Fruit fly (Drosophila melanogaster): ENCODE measurements around the gene Surf4.
A peak's percentile ranks its signal among the peaks of the same experiment; 100 is the strongest.

Gene Surf4

DNA sequence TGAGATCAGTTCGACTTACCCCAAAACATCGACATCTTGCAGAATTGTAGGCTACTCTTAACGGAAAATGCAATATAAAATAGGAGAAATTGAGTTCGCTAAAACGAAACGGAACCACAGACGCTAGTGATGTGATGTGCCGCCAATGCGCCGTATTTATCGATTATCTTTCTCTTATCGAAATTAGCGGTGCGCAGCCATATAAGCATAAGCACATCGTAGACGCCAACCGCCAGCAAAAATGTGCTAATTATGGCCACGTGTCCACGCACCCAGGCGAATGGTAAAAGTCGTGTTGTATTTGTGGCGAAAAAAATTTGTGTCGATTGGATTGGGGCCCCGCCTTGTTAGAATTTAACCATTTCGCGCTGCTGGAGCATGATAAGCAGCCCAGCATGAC is 13.0 kb downstream of the Surf4 start, which contains the start of the genes Fkbp39 and Cyfip (continued):
- TF ChIP-seq ind (GFP tag; optimal IDR thresholded peaks at IDR 0.05) (peak; percentile 25), Spps (tag; optimal IDR thresholded peaks at IDR 0.05) (no peak), CG10462 (GFP tag; optimal IDR thresholded peaks at IDR 0.05) (no peak), CG10209 (GFP tag; optimal IDR thresholded peaks at IDR 0.05) (no peak), CG12391 (tag; optimal IDR thresholded peaks at IDR 0.05) (peak; percentile 64), Trl (optimal IDR thresholded peaks at IDR 0.05) (no peak), Trl (GFP tag; optimal IDR thresholded peaks at IDR 0.05) (peak; percentile 74), jing (GFP tag; optimal IDR thresholded peaks at IDR 0.05) (no peak), Usf (GFP tag; optimal IDR thresholded peaks at IDR 0.05) (no peak), CG15073 (GFP tag; optimal IDR thresholded peaks at IDR 0.05) (no peak), crc (GFP tag; optimal IDR thresholded peaks at IDR 0.05) (no peak), row (GFP tag; IDR thresholded peaks at IDR 0.05) (peak; percentile 44; the same call in 2 of the 3 replicates), odd (GFP tag; optimal IDR thresholded peaks at IDR 0.05) (no peak), Eip74EF (GFP tag; optimal IDR thresholded peaks at IDR 0.05) (no peak), psq (GFP tag; optimal IDR thresholded peaks at IDR 0.05) (no peak), CG3838 (GFP tag; optimal IDR thresholded peaks at IDR 0.05) (no peak), CG11695 (GFP tag; IDR thresholded peaks at IDR 0.05) (no peak), CG17359 (tag; optimal IDR thresholded peaks at IDR 0.05) (peak; percentile 21), onecut (GFP tag; IDR thresholded peaks at IDR 0.05) (peak; percentile 46), btn (GFP tag; optimal IDR thresholded peaks at IDR 0.05) (no peak), CG15479 (GFP tag; optimal IDR thresholded peaks at IDR 0.05) (no peak), sens-2 (GFP tag; IDR thresholded peaks at IDR 0.05) (no peak), CG32767 (GFP tag; IDR thresholded peaks at IDR 0.05) (peak; percentile 31; the same call in 1 of the 2 replicates), CG3726 (GFP tag; IDR thresholded peaks at IDR 0.05) (no peak), CG14710 (tag; optimal IDR thresholded peaks at IDR 0.05) (peak; percentile 75), CG13894 (tag; optimal IDR thresholded peaks at IDR 0.05) (no peak), nom (GFP tag; optimal IDR thresholded peaks at IDR 0.05) (no peak), cato (GFP tag; optimal IDR thresholded peaks at IDR 0.05; ENCODE audit: borderline replicate concordance) (no peak), CG4424 (GFP tag; optimal IDR thresholded peaks at IDR 0.05) (no peak), B-H2 (GFP tag; optimal IDR thresholded peaks at IDR 0.05) (peak; percentile 77), CG15514 (GFP tag; optimal IDR thresholded peaks at IDR 0.05) (peak; percentile 97), Max (GFP tag; optimal IDR thresholded peaks at IDR 0.05) (peak; percentile 54), CG18599 (GFP tag; optimal IDR thresholded peaks at IDR 0.05) (no peak), CG5245 (GFP tag; optimal IDR thresholded peaks at IDR 0.05) (no peak), lab (GFP tag; optimal IDR thresholded peaks at IDR 0.05) (no peak), CG17829 (tag; optimal IDR thresholded peaks at IDR 0.05) (peak; percentile 77), Hmx (GFP tag; optimal IDR thresholded peaks at IDR 0.05) (no peak), CrebB (tag; optimal IDR thresholded peaks at IDR 0.05) (peak; percentile 43), CG31224 (GFP tag; IDR thresholded peaks at IDR 0.05) (no peak), danr (GFP tag; IDR thresholded peaks at IDR 0.05) (no peak), zfh2 (GFP tag; optimal IDR thresholded peaks at IDR 0.05) (peak; percentile 76), CG10274 (GFP tag; optimal IDR thresholded peaks at IDR 0.05) (no peak), Stat92E (GFP tag; optimal IDR thresholded peaks at IDR 0.05) (peak in 1 of 3 experiments; percentile 61), HmgZ (tag; optimal IDR thresholded peaks at IDR 0.05) (peak; percentile 91), CG6854 (GFP tag; optimal IDR thresholded peaks at IDR 0.05) (no peak), CG1602 (GFP tag; optimal IDR thresholded peaks at IDR 0.05) (no peak), sna (GFP tag; IDR thresholded peaks at IDR 0.05; ENCODE audit: partially characterized antibody) (peak; percentile 54; the same call in 1 of the 2 replicates), her (GFP tag; optimal IDR thresholded peaks at IDR 0.05) (peak; percentile 71), ewg (GFP tag; optimal IDR thresholded peaks at IDR 0.05) (peak; percentile 96), shn (GFP tag; optimal IDR thresholded peaks at IDR 0.05) (peak; percentile 49), CG8944 (GFP tag; optimal IDR thresholded peaks at IDR 0.05) (peak; percentile 38)
